Fruit fly (Drosophila melanogaster) whole organism, adult: ENCODE measurements around the gene Cyp312a1.

Experiments
- CG11617 ChIP-seq: fragments of 200-800 bp; sonication (Bioruptor generic); optimal IDR thresholded peaks from 2 replicates; lab custom pipeline; 2017; ENCODE audit warnings: mild to moderate bottlenecking, missing biosample characterization, missing genetic modification reagents, missing genetic modification characterization
- CG12768 ChIP-seq: fragments of 200-800 bp; sonication (Bioruptor generic); optimal IDR thresholded peaks from 2 replicates; lab custom pipeline; 2017; ENCODE audit warnings: missing biosample characterization, missing genetic modification characterization, mild to moderate bottlenecking, moderate library complexity, missing genetic modification reagents
- CG14711 ChIP-seq: fragments of 200-800 bp; sonication (Bioruptor generic); optimal IDR thresholded peaks from 2 replicates; lab custom pipeline; 2018; ENCODE audit warnings: missing biosample characterization, mild to moderate bottlenecking, missing genetic modification characterization, moderate library complexity
- CG1620 ChIP-seq: fragments of 200-800 bp; sonication (Bioruptor generic); optimal IDR thresholded peaks from 2 replicates; lab custom pipeline; 2016; ENCODE audit warnings: missing biosample characterization, missing genetic modification characterization
- CG33017 ChIP-seq: fragments of 200-800 bp; sonication (Bioruptor generic); optimal IDR thresholded peaks from 2 replicates; lab custom pipeline; 2018; ENCODE audit warnings: missing biosample characterization, mild to moderate bottlenecking, missing genetic modification characterization, moderate library complexity
- CG5204 ChIP-seq: fragments of 200-800 bp; sonication (Bioruptor generic); optimal IDR thresholded peaks from 2 replicates; lab custom pipeline; 2016; ENCODE audit warnings: missing biosample characterization, missing genetic modification characterization
- CG7045 ChIP-seq: fragments of 200-800 bp; sonication (Bioruptor generic); optimal IDR thresholded peaks from 2 replicates; lab custom pipeline; 2017; ENCODE audit warnings: missing biosample characterization, mild to moderate bottlenecking, missing genetic modification characterization
- CG7101 ChIP-seq: fragments of 200-800 bp; sonication (Bioruptor generic); optimal IDR thresholded peaks from 2 replicates; lab custom pipeline; 2018; ENCODE audit warnings: missing biosample characterization, mild to moderate bottlenecking, missing genetic modification characterization, moderate library complexity
- Clk ChIP-seq: fragments of 200-800 bp; sonication (Bioruptor generic); optimal IDR thresholded peaks from 2 replicates; lab custom pipeline; 2017; ENCODE audit warnings: missing biosample characterization, missing genetic modification characterization
- Crg-1 ChIP-seq: fragments of 200-800 bp; sonication (Bioruptor generic); optimal IDR thresholded peaks from 2 replicates; lab custom pipeline; 2016; ENCODE audit warnings: missing biosample characterization, missing genetic modification characterization
- Hr96 ChIP-seq: fragments of 200-800 bp; sonication (Bioruptor generic); optimal IDR thresholded peaks from 2 replicates; lab custom pipeline; 2016; ENCODE audit warnings: missing biosample characterization, missing genetic modification characterization
- Mnt ChIP-seq: fragments of 200-800 bp; sonication (Bioruptor generic); optimal IDR thresholded peaks from 2 replicates; lab custom pipeline; 2016; ENCODE audit warnings: missing biosample characterization, mild to moderate bottlenecking, missing genetic modification characterization
- bab1 ChIP-seq: fragments of 200-800 bp; sonication (Bioruptor generic); optimal IDR thresholded peaks from 3 replicates; lab custom pipeline; 2019; ENCODE audit warnings: missing biosample characterization, mild to moderate bottlenecking, missing genetic modification characterization, moderate library complexity
- cic ChIP-seq: fragments of 200-800 bp; sonication (Bioruptor generic); optimal IDR thresholded peaks from 2 replicates; lab custom pipeline; 2017; ENCODE audit warnings: missing biosample characterization, mild to moderate bottlenecking, missing genetic modification characterization, moderate library complexity
- cnc ChIP-seq, 2 experiments: fragments of >200 bp; optimal IDR thresholded peaks; 2 replicates each; lab custom pipeline; 2017
- kay ChIP-seq: fragments of 200-800 bp; sonication (Bioruptor generic); peaks from one replicate; lab custom pipeline; 2016; ENCODE audit warnings: missing biosample characterization, missing genetic modification characterization, borderline replicate concordance
- ovo ChIP-seq: fragments of 200-800 bp; sonication (Bioruptor generic); optimal IDR thresholded peaks from 2 replicates; lab custom pipeline; 2016; ENCODE audit warnings: missing biosample characterization, missing genetic modification characterization
- pad ChIP-seq: fragments of 200-800 bp; sonication (Bioruptor generic); optimal IDR thresholded peaks from 3 replicates; lab custom pipeline; 2017; ENCODE audit warnings: missing biosample characterization, missing genetic modification characterization, mild to moderate bottlenecking, moderate library complexity, missing genetic modification reagents
- tj ChIP-seq: fragments of 200-800 bp; sonication (Bioruptor generic); optimal IDR thresholded peaks from 3 replicates; lab custom pipeline; 2017; ENCODE audit warnings: missing biosample characterization, mild to moderate bottlenecking, missing genetic modification characterization, moderate library complexity
- toe ChIP-seq: fragments of 200-800 bp; sonication (Bioruptor generic); optimal IDR thresholded peaks from 2 replicates; lab custom pipeline; 2016; ENCODE audit warnings: missing biosample characterization, missing genetic modification characterization

Gene Cyp312a1

dm6 chr3L:18147596-18147995 is 15.1 kb upstream of the Cyp312a1 start:
- TF ChIP-seq CG14711 (tag; lab: Kevin White, UChicago) (no peak), cnc (optimal IDR thresholded peaks at IDR 0.05; lab: Kevin White, UChicago) (no peak), Clk (GFP tag; lab: Kevin White, UChicago) (no peak), CG5204 (no peak), Mnt (GFP tag; lab: Kevin White, UChicago) (no peak), tj (GFP tag; lab: Kevin White, UChicago) (no peak), CG11617 (GFP tag; lab: Kevin White, UChicago) (no peak)

dm6 chr3L:18146833-18147232 is 14.3 kb upstream of the Cyp312a1 start:
- TF ChIP-seq CG33017 (tag; lab: Kevin White, UChicago) (no peak), CG1620 (GFP tag; lab: Kevin White, UChicago) (no peak), toe (GFP tag; lab: Kevin White, UChicago) (no peak), cic (GFP tag; lab: Kevin White, UChicago) (no peak), Crg-1 (GFP tag; lab: Kevin White, UChicago) (no peak), Hr96 (GFP tag; lab: Kevin White, UChicago) (no peak), CG11617 (GFP tag; lab: Kevin White, UChicago) (no peak), Clk (GFP tag; lab: Kevin White, UChicago) (no peak), CG7101 (tag; lab: Kevin White, UChicago) (no peak), bab1 (GFP tag; lab: Kevin White, UChicago) (no peak), tj (GFP tag; lab: Kevin White, UChicago) (no peak), kay (no peak), ovo (no peak), Mnt (GFP tag; lab: Kevin White, UChicago) (no peak), CG14711 (tag; lab: Kevin White, UChicago) (no peak), pad (GFP tag; lab: Kevin White, UChicago) (no peak), CG12768 (GFP tag; lab: Kevin White, UChicago) (no peak)

dm6 chr3L:18144620-18145019 is 12.1 kb upstream of the Cyp312a1 start:
- TF ChIP-seq bab1 (GFP tag; lab: Kevin White, UChicago) (no peak), Mnt (GFP tag; lab: Kevin White, UChicago) (no peak), ovo (no peak), CG33017 (tag; lab: Kevin White, UChicago) (no peak), CG12768 (GFP tag; lab: Kevin White, UChicago) (no peak), toe (GFP tag; lab: Kevin White, UChicago) (no peak), CG1620 (GFP tag; lab: Kevin White, UChicago) (no peak)

dm6 chr3L:18142969-18143368 is 10.5 kb upstream of the Cyp312a1 start:
- no peak for TF ChIP-seq CG12768 (GFP tag; lab: Kevin White, UChicago)
- TF ChIP-seq CG7101 (tag; lab: Kevin White, UChicago) = peak; percentile 25
- peak; percentile 27 for TF ChIP-seq ovo
- TF ChIP-seq Hr96 (GFP tag; lab: Kevin White, UChicago) = no peak
- no peak for TF ChIP-seq bab1 (GFP tag; lab: Kevin White, UChicago)

- peak; percentile 8 for TF ChIP-seq CG12768 (GFP tag; lab: Kevin White, UChicago)
- no peak for TF ChIP-seq pad (GFP tag; lab: Kevin White, UChicago)
- peak; percentile 16 for TF ChIP-seq Hr96 (GFP tag; lab: Kevin White, UChicago)
- no peak for TF ChIP-seq CG7101 (tag; lab: Kevin White, UChicago)
- TF ChIP-seq bab1 (GFP tag; lab: Kevin White, UChicago) = peak; percentile 16
These were observed 6.7 kb upstream of the Cyp312a1 start, which contains the start of gene geko for dm6 chr3L:18139184-18139629. TSS of gene geko (plus strand) at chr3L:18139402.

dm6 chr3L:18138280-18138679 is 5.8 kb upstream of the Cyp312a1 start:
- TF ChIP-seq CG33017 (tag; lab: Kevin White, UChicago) (no peak), CG7045 (GFP tag; lab: Kevin White, UChicago) (no peak), CG14711 (tag; lab: Kevin White, UChicago) (no peak), CG12768 (GFP tag; lab: Kevin White, UChicago) (no peak), CG11617 (GFP tag; lab: Kevin White, UChicago) (no peak), cnc (optimal IDR thresholded peaks at IDR 0.05; lab: Kevin White, UChicago) (no peak), CG7101 (tag; lab: Kevin White, UChicago) (no peak), CG5204 (no peak), Mnt (GFP tag; lab: Kevin White, UChicago) (no peak), tj (GFP tag; lab: Kevin White, UChicago) (no peak)

- TF ChIP-seq CG33017 (tag; lab: Kevin White, UChicago) (no peak), Clk (GFP tag; lab: Kevin White, UChicago) (no peak), Crg-1 (GFP tag; lab: Kevin White, UChicago) (no peak), CG11617 (GFP tag; lab: Kevin White, UChicago) (no peak), CG14711 (tag; lab: Kevin White, UChicago) (no peak)
These were observed 4.7 kb upstream of the Cyp312a1 start for dm6 chr3L:18137197-18137596.
